Fruit fly (Drosophila melanogaster) whole organism, prepupa: ENCODE measurements around the gene CG3982.

Experiments
- Blimp-1 ChIP-seq: fragments of 200-800 bp; sonication (Bioruptor generic); optimal IDR thresholded peaks from 3 replicates; lab custom pipeline; 2017; ENCODE audit warnings: missing biosample characterization, missing genetic modification characterization, mild to moderate bottlenecking, moderate library complexity, missing genetic modification reagents
- CG10631 ChIP-seq: fragments of 200-800 bp; sonication (Bioruptor generic); optimal IDR thresholded peaks from 2 replicates; lab custom pipeline; 2016; ENCODE audit warnings: missing biosample characterization, missing genetic modification characterization
- CG11902 ChIP-seq: fragments of 200-800 bp; sonication (Bioruptor generic); optimal IDR thresholded peaks from 3 replicates; lab custom pipeline; 2016; ENCODE audit warnings: missing biosample characterization, missing genetic modification characterization
- CG15336 ChIP-seq: fragments of 200-800 bp; sonication (Bioruptor generic); IDR thresholded peaks from 2 replicates; pipeline ENCODE4 v1.3.6; 2022; ENCODE audit warnings: missing biosample characterization, missing genetic modification characterization
- CG1621 ChIP-seq: fragments of 200-800 bp; sonication (Bioruptor generic); optimal IDR thresholded peaks from 3 replicates; lab custom pipeline; 2018; ENCODE audit warnings: missing biosample characterization, mild to moderate bottlenecking, missing genetic modification characterization
- CG16779 ChIP-seq: fragments of 200-800 bp; sonication (Bioruptor generic); optimal IDR thresholded peaks from 3 replicates; lab custom pipeline; 2017; ENCODE audit warnings: missing biosample characterization, mild to moderate bottlenecking, missing genetic modification characterization
- CG34406 ChIP-seq: fragments of 200-800 bp; sonication (Bioruptor generic); optimal IDR thresholded peaks from 3 replicates; lab custom pipeline; 2016; ENCODE audit warnings: missing biosample characterization, missing genetic modification characterization
- CG6163 ChIP-seq: fragments of 200-800 bp; sonication (Bioruptor generic); IDR thresholded peaks from 3 replicates; pipeline ENCODE4 v1.3.6; 2022; ENCODE audit warnings: missing biosample characterization, missing genetic modification characterization
- CG6276 ChIP-seq: fragments of 200-800 bp; sonication (Bioruptor generic); optimal IDR thresholded peaks from 2 replicates; lab custom pipeline; 2017; ENCODE audit warnings: missing biosample characterization, mild to moderate bottlenecking, missing genetic modification characterization
- CG6792 ChIP-seq: fragments of 200-800 bp; sonication (Bioruptor generic); optimal IDR thresholded peaks from 3 replicates; lab custom pipeline; 2016; ENCODE audit warnings: missing biosample characterization, missing genetic modification characterization
- CG6808 ChIP-seq: fragments of 200-800 bp; sonication (Bioruptor generic); optimal IDR thresholded peaks from 3 replicates; lab custom pipeline; 2017; ENCODE audit warnings: missing biosample characterization, missing genetic modification characterization, mild to moderate bottlenecking, moderate library complexity, missing genetic modification reagents
- CG6854 ChIP-seq: fragments of 200-800 bp; sonication (Bioruptor generic); optimal IDR thresholded peaks from 2 replicates; lab custom pipeline; 2017; ENCODE audit warnings: missing biosample characterization, mild to moderate bottlenecking, missing genetic modification characterization
- CG7368 ChIP-seq: fragments of 200-800 bp; sonication (Bioruptor generic); optimal IDR thresholded peaks from 3 replicates; lab custom pipeline; 2016; ENCODE audit warnings: missing biosample characterization, missing genetic modification characterization
- CG8319 ChIP-seq: fragments of 200-800 bp; sonication (Bioruptor generic); optimal IDR thresholded peaks from 3 replicates; lab custom pipeline; 2016; ENCODE audit warnings: missing biosample characterization, missing genetic modification characterization
- CG8632 ChIP-seq: fragments of 200-800 bp; sonication (Bioruptor generic); optimal IDR thresholded peaks from 3 replicates; lab custom pipeline; 2016; ENCODE audit warnings: missing biosample characterization, missing genetic modification characterization
- Eip75B ChIP-seq: fragments of 200-800 bp; sonication (Bioruptor generic); optimal IDR thresholded peaks from 3 replicates; lab custom pipeline; 2016; ENCODE audit warnings: missing biosample characterization, missing genetic modification characterization
- Ets21C ChIP-seq: fragments of 200-800 bp; sonication (Bioruptor generic); optimal IDR thresholded peaks from 3 replicates; lab custom pipeline; 2016; ENCODE audit warnings: missing biosample characterization, missing genetic modification characterization
- Ets96B ChIP-seq: fragments of 200-800 bp; optimal IDR thresholded peaks from 2 replicates; lab custom pipeline; 2019; ENCODE audit warnings: missing biosample characterization, mild to moderate bottlenecking, missing genetic modification characterization, moderate library complexity
- Gug ChIP-seq: fragments of 200-800 bp; sonication (Bioruptor generic); IDR thresholded peaks from 2 replicates; pipeline ENCODE4 v1.3.6; 2022; ENCODE audit warnings: missing biosample characterization, missing genetic modification characterization
- Hr38 ChIP-seq: sonication (Bioruptor generic); optimal IDR thresholded peaks from 2 replicates; lab custom pipeline; 2016; ENCODE audit warnings: missing biosample characterization, missing genetic modification characterization
- Hr39 ChIP-seq: fragments of 200-800 bp; sonication (Bioruptor generic); optimal IDR thresholded peaks from 2 replicates; lab custom pipeline; 2016; ENCODE audit warnings: missing biosample characterization, missing genetic modification characterization
- Hr4 ChIP-seq: fragments of 200-800 bp; sonication (Bioruptor generic); optimal IDR thresholded peaks from 3 replicates; lab custom pipeline; 2016; ENCODE audit warnings: missing biosample characterization, missing genetic modification characterization
- Lpt ChIP-seq: fragments of 200-800 bp; sonication (Bioruptor generic); optimal IDR thresholded peaks from 3 replicates; lab custom pipeline; 2016; ENCODE audit warnings: missing biosample characterization, missing genetic modification characterization
- Met ChIP-seq: fragments of 200-800 bp; sonication (Bioruptor generic); optimal IDR thresholded peaks from 3 replicates; lab custom pipeline; 2016; ENCODE audit warnings: missing biosample characterization, missing genetic modification characterization
- OdsH ChIP-seq: fragments of 200-800 bp; sonication (Bioruptor generic); optimal IDR thresholded peaks from 3 replicates; lab custom pipeline; 2016; ENCODE audit warnings: missing biosample characterization, missing genetic modification characterization
- Sox102F ChIP-seq: fragments of 200-800 bp; sonication (Bioruptor generic); optimal IDR thresholded peaks from 2 replicates; lab custom pipeline; 2016; ENCODE audit warnings: missing biosample characterization, mild to moderate bottlenecking, missing genetic modification characterization
- Sox14 ChIP-seq: fragments of 200-800 bp; sonication (Bioruptor generic); optimal IDR thresholded peaks from 3 replicates; lab custom pipeline; 2016; ENCODE audit warnings: missing biosample characterization, missing genetic modification characterization
- Sox15 ChIP-seq: fragments of 200-800 bp; sonication (Bioruptor generic); optimal IDR thresholded peaks from 3 replicates; lab custom pipeline; 2016; ENCODE audit warnings: missing biosample characterization, missing genetic modification characterization
- acj6 ChIP-seq: fragments of 200-800 bp; sonication (Bioruptor generic); optimal IDR thresholded peaks from 3 replicates; lab custom pipeline; 2016; ENCODE audit warnings: missing biosample characterization, missing genetic modification characterization
- dsx ChIP-seq: fragments of 200-800 bp; optimal IDR thresholded peaks from 3 replicates; lab custom pipeline; 2019; ENCODE audit warnings: missing biosample characterization, mild to moderate bottlenecking, missing genetic modification characterization, moderate library complexity; ENCODE audit not compliant: poor library complexity, severe bottlenecking
- esn ChIP-seq: fragments of 200-800 bp; sonication (Bioruptor generic); optimal IDR thresholded peaks from 2 replicates; lab custom pipeline; 2016; ENCODE audit warnings: missing biosample characterization, mild to moderate bottlenecking, missing genetic modification characterization, moderate library complexity
- fd59A ChIP-seq: fragments of 200-800 bp; sonication (Bioruptor generic); optimal IDR thresholded peaks from 2 replicates; lab custom pipeline; 2017; ENCODE audit warnings: missing biosample characterization, mild to moderate bottlenecking, missing genetic modification characterization, missing genetic modification reagents
- fkh ChIP-seq: fragments of 200-800 bp; sonication (Bioruptor generic); optimal IDR thresholded peaks from 3 replicates; lab custom pipeline; 2017; ENCODE audit warnings: missing biosample characterization, mild to moderate bottlenecking, missing genetic modification characterization, moderate library complexity
- lz ChIP-seq: fragments of 200-800 bp; sonication (Bioruptor generic); optimal IDR thresholded peaks from 3 replicates; lab custom pipeline; 2016; ENCODE audit warnings: missing biosample characterization, missing genetic modification characterization
- pdm3 ChIP-seq: fragments of 200-800 bp; sonication (Bioruptor generic); optimal IDR thresholded peaks from 3 replicates; lab custom pipeline; 2016; ENCODE audit warnings: missing biosample characterization, missing genetic modification characterization
- salr ChIP-seq, 2 experiments: fragments of 200-800 bp; sonication (Bioruptor generic); optimal IDR thresholded peaks; 3 replicates each; lab custom pipeline; 2016 to 2018; ENCODE audit warnings: missing biosample characterization in 2 of 2, missing genetic modification characterization in 2 of 2, mild to moderate bottlenecking in 1 of 2
- ss ChIP-seq, 2 experiments: fragments of 200-800 bp; sonication (Bioruptor generic); optimal IDR thresholded peaks; 2 replicates in 1 of 2; 3 replicates in 1 of 2; lab custom pipeline; 2017 to 2018; ENCODE audit warnings: mild to moderate bottlenecking in 2 of 2, missing biosample characterization in 2 of 2, missing genetic modification characterization in 2 of 2, moderate library complexity in 1 of 2
- svp ChIP-seq: fragments of 200-800 bp; sonication (Bioruptor generic); peaks from one replicate; lab custom pipeline; 2016; ENCODE audit warnings: missing biosample characterization, missing genetic modification characterization
- topi ChIP-seq: fragments of 200-800 bp; sonication (Bioruptor generic); optimal IDR thresholded peaks from 3 replicates; lab custom pipeline; 2016; ENCODE audit warnings: missing biosample characterization, missing genetic modification characterization
- vri ChIP-seq: fragments of 200-800 bp; sonication (Bioruptor generic); optimal IDR thresholded peaks from 3 replicates; lab custom pipeline; 2016; ENCODE audit warnings: missing biosample characterization, mild to moderate bottlenecking, missing genetic modification characterization

The CG3982 gene

DNA sequence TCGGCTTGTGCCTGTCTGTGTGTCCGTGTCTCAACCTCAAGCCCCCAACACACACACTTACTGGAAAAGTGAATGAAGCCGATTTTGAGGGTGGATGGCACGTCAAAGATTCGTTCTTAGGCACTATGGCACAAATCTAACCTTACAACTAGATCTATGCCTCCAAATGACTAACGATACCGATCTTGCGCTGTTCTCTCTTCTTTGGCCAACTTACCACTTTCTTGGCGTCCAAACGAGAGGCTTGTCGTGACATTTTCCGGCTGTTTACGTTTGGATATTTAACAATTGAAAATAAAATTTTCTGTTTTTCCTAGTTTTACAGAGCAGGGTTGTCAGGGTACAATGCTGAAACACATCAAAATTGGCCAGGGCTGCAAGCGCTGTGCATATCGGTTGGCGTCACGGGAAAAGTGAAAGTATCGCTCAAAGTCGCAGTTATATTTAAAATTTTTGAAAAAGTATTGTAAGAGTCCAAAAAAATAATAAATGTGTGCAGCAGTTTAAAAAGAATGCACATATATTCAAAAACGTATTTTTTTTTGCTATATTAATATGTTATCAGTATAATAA lies 24.8 kb upstream of the CG3982 start, which contains the start of the genes Bet3 and Nf-YA (continued):
- no peak for TF ChIP-seq vri (GFP tag; lab: Kevin White, UChicago)
- no peak for TF ChIP-seq CG8632
- no peak for TF ChIP-seq CG7368
- TF ChIP-seq CG6276 (GFP tag; lab: Kevin White, UChicago) = no peak
- TF ChIP-seq OdsH (GFP tag; lab: Kevin White, UChicago) = peak; percentile 29
- no peak for TF ChIP-seq CG8319 (GFP tag; lab: Kevin White, UChicago)
- TF ChIP-seq Hr39 (GFP tag; lab: Kevin White, UChicago) = peak; percentile 52
- TF ChIP-seq ss (GFP tag; optimal IDR thresholded peaks at IDR 0.05; lab: Kevin White, UChicago) = no peak
- no peak for TF ChIP-seq Sox15 (GFP tag; lab: Kevin White, UChicago)
- peak; percentile 42 for TF ChIP-seq esn (GFP tag; lab: Kevin White, UChicago)
- no peak for TF ChIP-seq CG6808 (GFP tag; lab: Kevin White, UChicago)
- TF ChIP-seq fd59A (GFP tag; lab: Kevin White, UChicago) = no peak
- TF ChIP-seq dsx (GFP tag; lab: Kevin White, UChicago) = no peak
- no peak for TF ChIP-seq CG6163 (GFP tag; lab: Robert Waterston, UW)
- TF ChIP-seq CG16779 (tag; lab: Kevin White, UChicago) = no peak
- peak; percentile 32 for TF ChIP-seq topi (GFP tag; lab: Kevin White, UChicago)
- TF ChIP-seq svp (GFP tag; lab: Kevin White, UChicago) = peak; percentile 43
- TF ChIP-seq Blimp-1 = peak; percentile 99
- TF ChIP-seq Eip75B (GFP tag; lab: Kevin White, UChicago) = no peak
- no peak for TF ChIP-seq CG1621 (tag; lab: Kevin White, UChicago)
- no peak for TF ChIP-seq salr (GFP tag; optimal IDR thresholded peaks at IDR 0.05; lab: Kevin White, UChicago)
- no peak for TF ChIP-seq Ets96B (tag; lab: Kevin White, UChicago)
- TF ChIP-seq Lpt (GFP tag; lab: Kevin White, UChicago) = no peak
- TF ChIP-seq Hr4 (GFP tag; lab: Kevin White, UChicago) = no peak
- no peak for TF ChIP-seq CG6854 (GFP tag; lab: Kevin White, UChicago)
- TF ChIP-seq pdm3 = no peak
- TF ChIP-seq fkh (GFP tag; lab: Kevin White, UChicago) = no peak
- TF ChIP-seq CG15336 (GFP tag; lab: Robert Waterston, UW) = no peak
- peak; percentile 12 for TF ChIP-seq CG6792 (GFP tag; lab: Kevin White, UChicago)
- peak; percentile 17 for TF ChIP-seq Met (GFP tag; lab: Kevin White, UChicago)
- TF ChIP-seq lz (GFP tag; lab: Kevin White, UChicago) = peak; percentile 52
- TF ChIP-seq Sox102F (GFP tag; lab: Kevin White, UChicago) = no peak
- TF ChIP-seq Hr38 = no peak
- TF ChIP-seq Gug (GFP tag; lab: Robert Waterston, UW) = no peak
- TF ChIP-seq CG34406 (GFP tag; lab: Kevin White, UChicago) = no peak
- peak; percentile 48 for TF ChIP-seq Sox14 (GFP tag; lab: Kevin White, UChicago)

DNA sequence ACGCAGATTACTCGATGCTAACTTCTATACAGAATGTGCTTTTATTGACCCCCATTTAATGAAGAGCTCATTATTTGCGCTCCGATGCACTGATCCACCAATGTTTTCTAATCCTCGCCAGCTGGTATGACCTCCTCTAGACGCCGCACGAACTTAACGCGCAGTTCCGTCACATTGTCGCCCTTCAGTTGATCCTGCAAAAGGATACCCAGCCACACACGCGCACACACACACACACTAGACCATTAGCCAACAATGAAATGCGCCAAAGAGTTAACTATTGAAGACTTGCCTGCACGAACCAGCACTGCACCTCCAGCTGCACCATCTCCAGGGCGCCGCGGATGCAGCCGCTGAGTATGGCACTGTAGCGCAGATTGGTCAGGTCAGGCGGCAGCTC lies 21.7 kb upstream of the CG3982 start:
- TF ChIP-seq CG1621 (tag; lab: Kevin White, UChicago) (no peak), CG11902 (GFP tag; lab: Kevin White, UChicago) (no peak), CG6163 (GFP tag; lab: Robert Waterston, UW) (no peak), Blimp-1 (no peak), acj6 (no peak), Sox102F (GFP tag; lab: Kevin White, UChicago) (no peak), CG7368 (no peak), pdm3 (no peak), Ets21C (GFP tag; lab: Kevin White, UChicago) (no peak), Hr38 (no peak), CG10631 (GFP tag; lab: Kevin White, UChicago) (no peak), topi (GFP tag; lab: Kevin White, UChicago) (no peak), Ets96B (tag; lab: Kevin White, UChicago) (no peak), CG8319 (GFP tag; lab: Kevin White, UChicago) (no peak), Hr39 (GFP tag; lab: Kevin White, UChicago) (no peak), fkh (GFP tag; lab: Kevin White, UChicago) (no peak), CG6854 (GFP tag; lab: Kevin White, UChicago) (no peak), svp (GFP tag; lab: Kevin White, UChicago) (no peak)
